Worm (Caenorhabditis elegans): ENCODE measurements around the gene K03A1.4.

DNA sequence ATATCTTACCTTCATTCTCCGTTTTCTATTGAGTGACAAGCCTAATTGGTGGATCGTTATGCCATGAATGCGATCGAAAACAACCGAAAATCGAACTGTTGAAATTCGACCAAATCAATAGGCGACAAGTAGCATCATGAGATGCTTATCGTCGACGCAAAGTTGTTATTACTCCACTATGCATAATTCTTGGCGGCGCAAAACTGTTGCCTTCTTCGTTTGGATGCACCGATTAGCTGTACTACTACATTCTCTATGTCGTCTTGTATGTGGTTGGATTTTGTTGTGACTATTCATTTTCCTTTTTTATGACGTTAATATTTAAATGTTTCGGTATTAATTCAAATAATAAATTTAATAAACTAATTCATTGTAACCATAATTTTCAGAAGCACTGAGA, 26.6 kb downstream of the K03A1.4 start, which contains the start of gene F46H5.11:
- TF ChIP-seq nhr-77 (tag; optimal IDR thresholded peaks at IDR 0.05) (no peak), fos-1 (tag; optimal IDR thresholded peaks at IDR 0.05) (no peak), ceh-82 (tag; optimal IDR thresholded peaks at IDR 0.05) (no peak), unc-62 (GFP tag; optimal IDR thresholded peaks at IDR 0.05) (no peak), mbf-1 (tag; optimal IDR thresholded peaks at IDR 0.05) (no peak), unc-55 (GFP tag; optimal IDR thresholded peaks at IDR 0.05) (no peak), lin-39 (tag; optimal IDR thresholded peaks at IDR 0.05) (no peak), elt-1 (tag; optimal IDR thresholded peaks at IDR 0.05) (no peak), ZK546.5 (tag; optimal IDR thresholded peaks at IDR 0.05) (no peak), lin-13 (GFP tag; optimal IDR thresholded peaks at IDR 0.05) (no peak), ztf-11 (tag; optimal IDR thresholded peaks at IDR 0.05) (no peak), snpc-4 (tag; optimal IDR thresholded peaks at IDR 0.05) (no peak), nhr-11 (tag; optimal IDR thresholded peaks at IDR 0.05) (no peak), ztf-4 (tag; optimal IDR thresholded peaks at IDR 0.05) (no peak)
